Fruit fly (Drosophila melanogaster): Measurements from ENCODE around the gene CG4053.

CG4053 gene

DNA sequence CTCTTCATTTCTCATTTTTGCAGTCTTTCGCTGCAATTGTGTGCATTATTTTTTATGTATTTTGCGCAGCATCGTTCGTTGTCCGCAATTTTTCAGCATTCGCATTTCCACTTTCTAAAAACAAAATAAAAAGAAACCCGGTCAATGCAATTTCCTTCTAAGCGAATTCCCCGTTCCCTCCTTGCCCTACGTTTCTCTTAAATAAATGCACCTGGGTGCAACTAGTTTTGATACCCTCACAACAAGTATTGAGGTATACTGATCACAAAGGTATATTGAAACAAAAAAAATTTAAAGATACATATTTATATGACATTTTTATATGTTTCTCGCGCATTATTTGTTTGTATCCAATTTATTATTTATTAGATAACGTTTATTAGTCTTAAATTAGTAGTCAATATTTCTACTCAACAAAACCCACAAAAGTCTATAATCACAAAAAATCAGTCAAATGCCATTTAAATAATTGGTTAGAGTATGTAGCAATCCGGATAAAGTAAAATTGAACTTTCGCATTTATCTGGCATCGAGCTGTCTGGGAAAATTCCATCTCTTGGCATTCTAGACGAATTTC is 50.6 kb downstream of the CG4053 start (continued):
- peak; percentile 3 for TF ChIP-seq CG30403 (GFP tag; optimal IDR thresholded peaks at IDR 0.05)

Data from whole organism, embryonic.